Fruit fly (Drosophila melanogaster): ENCODE data around the gene b.

The b gene

dm6 chr2L:13778648-13779047 is 42.4 kb upstream of the b start (continued):
- TF ChIP-seq CG16815 (GFP tag; optimal IDR thresholded peaks at IDR 0.05) (peak; percentile 9), dmrt11E (tag; optimal IDR thresholded peaks at IDR 0.05) (no peak), croc (GFP tag; conservative IDR thresholded peaks at IDR 0.05) (no peak; the same call in 2 of the 3 replicates), sens (GFP tag) (peak; percentile 93), cwo (GFP tag; optimal IDR thresholded peaks at IDR 0.05) (peak; percentile 41), ro (GFP tag; IDR thresholded peaks at IDR 0.05) (no peak), Tbp (GFP tag; optimal IDR thresholded peaks at IDR 0.05) (no peak), jing (GFP tag; optimal IDR thresholded peaks at IDR 0.05) (peak; percentile 41), Ravus (GFP tag; IDR thresholded peaks at IDR 0.05) (peak; percentile 31), pho (GFP tag; optimal IDR thresholded peaks at IDR 0.05) (peak; percentile 68), Med (GFP tag) (peak; percentile 89), dpn (GFP tag; optimal IDR thresholded peaks at IDR 0.05) (peak; percentile 49 to 63), CG4707 (GFP tag; optimal IDR thresholded peaks at IDR 0.05) (no peak), CG14667 (GFP tag; IDR thresholded peaks at IDR 0.05) (no peak), zen2 (GFP tag; IDR thresholded peaks at IDR 0.05; ENCODE audit: partially characterized antibody) (no peak), az2 (GFP tag; optimal IDR thresholded peaks at IDR 0.05) (peak; percentile 20), CG8290 (GFP tag; optimal IDR thresholded peaks at IDR 0.05) (no peak), CG8290 (tag; optimal IDR thresholded peaks at IDR 0.05) (no peak), CG34422 (GFP tag; IDR thresholded peaks at IDR 0.05) (no peak), gt (GFP tag; IDR thresholded peaks at IDR 0.05) (no peak), eyg (GFP tag; optimal IDR thresholded peaks at IDR 0.05) (peak; percentile 54), Nf-YA (GFP tag; IDR thresholded peaks at IDR 0.05) (no peak), al (GFP tag; IDR thresholded peaks at IDR 0.05) (peak; percentile 30), CG7987 (GFP tag; optimal IDR thresholded peaks at IDR 0.05) (no peak), CG15269 (tag; optimal IDR thresholded peaks at IDR 0.05) (peak; percentile 77), CG6854 (GFP tag; optimal IDR thresholded peaks at IDR 0.05) (no peak), dm (GFP tag; optimal IDR thresholded peaks at IDR 0.05) (no peak), CG8359 (GFP tag; optimal IDR thresholded peaks at IDR 0.05; ENCODE audit: borderline replicate concordance) (no peak), Eip74EF (GFP tag; optimal IDR thresholded peaks at IDR 0.05) (peak in 1 of 2 experiments; percentile 66), Gsc (GFP tag; IDR thresholded peaks at IDR 0.05) (no peak), HLH3B (GFP tag; IDR thresholded peaks at IDR 0.05) (peak; percentile 19; the same call in 1 of the 2 replicates), CG17829 (tag; optimal IDR thresholded peaks at IDR 0.05) (peak; percentile 35), vvl (GFP tag; IDR thresholded peaks at IDR 0.05) (peak; percentile 52), CG4820 (GFP tag; optimal IDR thresholded peaks at IDR 0.05) (peak; percentile 69), chn (GFP tag; optimal IDR thresholded peaks at IDR 0.05) (peak; percentile 18), bigmax (GFP tag; optimal IDR thresholded peaks at IDR 0.05) (no peak), repo (GFP tag; optimal IDR thresholded peaks at IDR 0.05) (peak; percentile 23), CG14014 (GFP tag; IDR thresholded peaks at IDR 0.05) (peak; percentile 59), ewg (GFP tag; optimal IDR thresholded peaks at IDR 0.05) (peak; percentile 55), CG7372 (GFP tag; IDR thresholded peaks at IDR 0.05) (peak; percentile 12; the same call in 1 of the 2 replicates), eve (GFP tag; optimal IDR thresholded peaks at IDR 0.05) (no peak), CG6254 (GFP tag; optimal IDR thresholded peaks at IDR 0.05) (no peak), kay (GFP tag; optimal IDR thresholded peaks at IDR 0.05) (peak; percentile 23), nerfin-2 (GFP tag; IDR thresholded peaks at IDR 0.05; ENCODE audit: partially characterized antibody) (no peak), CG9797 (GFP tag; optimal IDR thresholded peaks at IDR 0.05) (no peak), CG13894 (tag; optimal IDR thresholded peaks at IDR 0.05) (no peak), Xrp1 (GFP tag; IDR thresholded peaks at IDR 0.05) (no peak), org-1 (GFP tag; optimal IDR thresholded peaks at IDR 0.05) (peak; percentile 66), Adf1 (GFP tag; IDR thresholded peaks at IDR 0.05) (no peak), CrebB (tag; optimal IDR thresholded peaks at IDR 0.05) (no peak), abd-A (tag; optimal IDR thresholded peaks at IDR 0.05) (no peak), cato (GFP tag; optimal IDR thresholded peaks at IDR 0.05; ENCODE audit: borderline replicate concordance) (no peak)

Data from whole organism, embryonic.